Worm (Caenorhabditis elegans) whole organism, early embryonic: ENCODE data around the gene ifet-1.

Experiments used
- ama-1 ChIP-seq: fragments of 150-350 bp; optimal IDR thresholded peaks from 2 replicates; lab custom pipeline; 2014
- flt-1 ChIP-seq: fragments of 200-800 bp; sonication (Bioruptor generic); IDR thresholded peaks from 2 replicates; pipeline ENCODE4 v1.3.6; 2022; ENCODE audit warnings: missing genetic modification characterization, missing compliant biosample characterization
- hmbx-1 ChIP-seq: sonication (generic microtip); optimal IDR thresholded peaks from 2 replicates; lab custom pipeline; 2016; ENCODE audit warnings: mild to moderate bottlenecking, missing genetic modification characterization, missing compliant biosample characterization
- hmg-4 ChIP-seq: fragments of 200-800 bp; sonication (Bioruptor generic); optimal IDR thresholded peaks from 2 replicates; lab custom pipeline; 2018; ENCODE audit warnings: mild to moderate bottlenecking, missing genetic modification characterization, missing compliant biosample characterization
- scrt-1 ChIP-seq: fragments of 200-800 bp; sonication (Bioruptor generic); IDR thresholded peaks from 2 replicates; pipeline ENCODE4 v1.3.6; 2022; ENCODE audit warnings: missing genetic modification characterization, missing compliant biosample characterization
- tbx-11 ChIP-seq: fragments of 200-800 bp; sonication (Bioruptor generic); IDR thresholded peaks from 2 replicates; pipeline ENCODE4 v1.3.6; 2022; ENCODE audit warnings: missing genetic modification characterization, missing compliant biosample characterization
- tbx-37 ChIP-seq: fragments of 200-800 bp; sonication (Bioruptor generic); conservative IDR thresholded peaks from 2 replicates; pipeline ENCODE4 v1.3.6; 2022; ENCODE audit warnings: missing genetic modification reagents, missing genetic modification characterization, missing compliant biosample characterization

- TF ChIP-seq tbx-37 (GFP tag; lab: Robert Waterston, UW) (no peak), flt-1 (GFP tag; lab: Robert Waterston, UW) (no peak), hmbx-1 (tag; lab: Kevin White, UChicago) (no peak), hmg-4 (GFP tag; lab: Kevin White, UChicago) (no peak), ama-1 (lab: Kevin White, UChicago) (no peak), tbx-11 (GFP tag; lab: Robert Waterston, UW) (no peak), scrt-1 (GFP tag; lab: Robert Waterston, UW) (no peak)
Observed at ce11 chrIII:4523411-4523810, 48.5 kb upstream of the ifet-1 start.
